Worm (Caenorhabditis elegans): ENCODE results near the gene skih-2.

- TF ChIP-seq unc-130 (tag; optimal IDR thresholded peaks at IDR 0.05) (peak; percentile 55), skn-1 (tag; optimal IDR thresholded peaks at IDR 0.05) (no peak), ztf-4 (tag; optimal IDR thresholded peaks at IDR 0.05) (no peak), pag-3 (tag; optimal IDR thresholded peaks at IDR 0.05; ENCODE audit: borderline replicate concordance, insufficient read depth) (no peak), fos-1 (tag; optimal IDR thresholded peaks at IDR 0.05) (no peak), pqm-1 (tag; optimal IDR thresholded peaks at IDR 0.05) (no peak), jun-1 (tag; optimal IDR thresholded peaks at IDR 0.05) (no peak), grh-1 (GFP tag; IDR thresholded peaks at IDR 0.05) (no peak), xbp-1 (tag; optimal IDR thresholded peaks at IDR 0.05) (peak; percentile 51), nhr-237 (tag; optimal IDR thresholded peaks at IDR 0.05) (no peak)
These were observed 30.3 kb downstream of the skih-2 start for ce11 chrIV:11111898-11112297.

Data from whole organism, L1 larva.